Fruit fly (Drosophila melanogaster): ENCODE data around the gene CG17570.

Gene CG17570

DNA sequence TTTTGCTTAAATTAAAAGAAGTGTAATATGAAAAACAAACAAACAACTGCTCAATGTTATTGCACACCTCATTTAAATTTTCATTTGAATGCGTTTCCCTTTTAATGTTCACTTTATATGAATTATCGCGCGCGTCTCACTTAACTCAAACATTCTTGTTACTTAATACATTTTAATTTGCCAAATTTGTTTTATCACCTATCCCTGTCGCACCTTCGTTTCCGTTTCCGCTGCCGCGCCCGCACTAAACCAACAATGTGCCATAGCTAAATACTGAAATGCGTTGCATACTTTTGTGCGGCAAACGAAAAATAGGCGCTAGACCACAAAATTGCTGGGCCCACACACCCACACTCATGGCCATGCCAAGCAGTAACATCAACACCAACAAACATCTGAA is 23.0 kb upstream of the CG17570 start (continued):
- TF ChIP-seq HmgZ (tag; optimal IDR thresholded peaks at IDR 0.05): peak; percentile 20
- TF ChIP-seq CG32532 (GFP tag; IDR thresholded peaks at IDR 0.05): peak; percentile 55; the same call in 1 of the 2 replicates
- peak; percentile 22 for TF ChIP-seq CG30403 (GFP tag; optimal IDR thresholded peaks at IDR 0.05)
- TF ChIP-seq CG16815 (GFP tag; optimal IDR thresholded peaks at IDR 0.05): no peak
- TF ChIP-seq HHEX (GFP tag; optimal IDR thresholded peaks at IDR 0.05): peak; percentile 76
- no peak for TF ChIP-seq CG6683 (GFP tag; optimal IDR thresholded peaks at IDR 0.05)
- 0 out of 3 replicates have a peak, but pooled peaks have one; percentile 8 for TF ChIP-seq CG7357 (GFP tag; IDR thresholded peaks at IDR 0.05)
- TF ChIP-seq CG7963 (GFP tag; IDR thresholded peaks at IDR 0.05; ENCODE audit: partially characterized antibody): no peak
- TF ChIP-seq ci (GFP tag; IDR thresholded peaks at IDR 0.05): peak; percentile 91
- no peak for TF ChIP-seq Myb (GFP tag; optimal IDR thresholded peaks at IDR 0.05)
- no peak for TF ChIP-seq knrl (GFP tag; IDR thresholded peaks at IDR 0.05; ENCODE audit: partially characterized antibody)
- TF ChIP-seq shn (GFP tag; optimal IDR thresholded peaks at IDR 0.05): peak; percentile 37
- peak; percentile 43 for TF ChIP-seq Elba2 (GFP tag; optimal IDR thresholded peaks at IDR 0.05)
- TF ChIP-seq nmo (GFP tag; optimal IDR thresholded peaks at IDR 0.05): no peak
- no peak for TF ChIP-seq Stat92E (GFP tag; optimal IDR thresholded peaks at IDR 0.05)
- no peak for TF ChIP-seq gro (GFP tag; optimal IDR thresholded peaks at IDR 0.05)
- TF ChIP-seq jumu (GFP tag; optimal IDR thresholded peaks at IDR 0.05): no peak
- peak; percentile 7 for TF ChIP-seq CG3995 (GFP tag; optimal IDR thresholded peaks at IDR 0.05)
- no peak for TF ChIP-seq Ada2b (GFP tag; IDR thresholded peaks at IDR 0.05)
- peak; percentile 40; the same call in 1 of the 2 replicates for TF ChIP-seq E2f2 (GFP tag; IDR thresholded peaks at IDR 0.05)
- TF ChIP-seq sr (GFP tag; IDR thresholded peaks at IDR 0.05): peak; percentile 61; the same call in 2 of the 3 replicates
- TF ChIP-seq cg (GFP tag; optimal IDR thresholded peaks at IDR 0.05): peak; percentile 15
- TF ChIP-seq ash1 (GFP tag; optimal IDR thresholded peaks at IDR 0.05): no peak
- TF ChIP-seq D19B (GFP tag; optimal IDR thresholded peaks at IDR 0.05): peak; percentile 24
- TF ChIP-seq Doc2 (GFP tag; IDR thresholded peaks at IDR 0.05): no peak
- TF ChIP-seq MESR4 (GFP tag; optimal IDR thresholded peaks at IDR 0.05): peak; percentile 1
- peak; percentile 54 for TF ChIP-seq CG12659 (GFP tag; optimal IDR thresholded peaks at IDR 0.05)
- TF ChIP-seq CG7928 (GFP tag; optimal IDR thresholded peaks at IDR 0.05): peak; percentile 3
- peak; percentile 84 for TF ChIP-seq CG1233 (GFP tag; optimal IDR thresholded peaks at IDR 0.05)
- peak; percentile 88 for TF ChIP-seq CG17568 (GFP tag; optimal IDR thresholded peaks at IDR 0.05)
- TF ChIP-seq Aef1 (GFP tag; IDR thresholded peaks at IDR 0.05): no peak
- peak; percentile 54 for TF ChIP-seq Hsf (GFP tag; optimal IDR thresholded peaks at IDR 0.05)
- peak; percentile 48 for TF ChIP-seq dmrt99B (tag; optimal IDR thresholded peaks at IDR 0.05)
- TF ChIP-seq YL-1 (GFP tag; optimal IDR thresholded peaks at IDR 0.05): peak; percentile 57
- TF ChIP-seq C15 (GFP tag; IDR thresholded peaks at IDR 0.05): 0 out of 3 replicates have a peak, but pooled peaks have one; percentile 34
- TF ChIP-seq tll (GFP tag; optimal IDR thresholded peaks at IDR 0.05): no peak
- peak; percentile 10 for TF ChIP-seq CG7745 (tag; optimal IDR thresholded peaks at IDR 0.05)
- no peak for TF ChIP-seq Ssrp (tag; optimal IDR thresholded peaks at IDR 0.05)
- TF ChIP-seq exex (tag; optimal IDR thresholded peaks at IDR 0.05): no peak
- TF ChIP-seq D19A (tag; optimal IDR thresholded peaks at IDR 0.05): no peak
- peak; percentile 52 for TF ChIP-seq CG6654 (GFP tag; optimal IDR thresholded peaks at IDR 0.05)
- TF ChIP-seq Mad (GFP tag; optimal IDR thresholded peaks at IDR 0.05): peak; percentile 61
- TF ChIP-seq CG4820 (GFP tag; optimal IDR thresholded peaks at IDR 0.05): no peak
- TF ChIP-seq jing (GFP tag; optimal IDR thresholded peaks at IDR 0.05): peak; percentile 26
- TF ChIP-seq Max (GFP tag; optimal IDR thresholded peaks at IDR 0.05): no peak
- TF ChIP-seq fd3F (GFP tag; optimal IDR thresholded peaks at IDR 0.05): peak; percentile 63
- TF ChIP-seq CG8388 (GFP tag; optimal IDR thresholded peaks at IDR 0.05): peak; percentile 72
- no peak for TF ChIP-seq CG4730 (GFP tag; IDR thresholded peaks at IDR 0.05)
- TF ChIP-seq CG1024 (GFP tag; IDR thresholded peaks at IDR 0.05): peak; percentile 54; the same call in 1 of the 2 replicates
- no peak for TF ChIP-seq CG5245 (GFP tag; optimal IDR thresholded peaks at IDR 0.05)
